Worm (Caenorhabditis elegans): Measurements from ENCODE around the gene tatn-1.

The tatn-1 gene

DNA sequence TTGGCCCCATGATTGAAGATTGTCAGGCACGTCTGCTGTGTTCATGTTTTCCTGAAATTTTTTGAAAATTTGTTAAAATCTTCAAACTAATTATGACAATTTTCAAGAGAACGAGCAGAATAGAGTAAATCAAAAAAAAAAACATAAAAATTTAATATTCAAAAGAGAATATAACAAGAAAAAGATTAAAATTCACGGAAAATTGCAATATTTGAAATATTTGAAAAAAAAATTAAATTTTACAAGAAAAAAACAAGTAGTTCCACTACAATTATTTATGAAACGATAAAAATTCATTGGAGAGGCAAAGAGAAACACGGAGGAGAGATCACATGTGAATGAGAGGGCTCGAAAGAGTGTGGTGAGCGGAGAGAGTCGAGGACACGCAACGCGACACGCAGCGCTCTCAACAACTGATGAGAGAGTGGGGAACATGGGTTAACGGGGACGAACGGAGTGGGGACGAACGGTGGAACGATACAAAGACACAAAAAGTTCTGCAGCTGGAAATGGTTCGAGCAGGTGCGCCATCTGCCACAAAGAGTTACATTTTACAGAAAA, 33.8 kb downstream of the tatn-1 start, which contains the start of gene mbk-1 (continued):
- TF ChIP-seq swsn-7 (tag; optimal IDR thresholded peaks at IDR 0.05) = peak; percentile 76
- TF ChIP-seq rnt-1 (tag; optimal IDR thresholded peaks at IDR 0.05) = no peak
- TF ChIP-seq nhr-28 (tag; optimal IDR thresholded peaks at IDR 0.05) = no peak
- no peak for TF ChIP-seq efl-3 (GFP tag; optimal IDR thresholded peaks at IDR 0.05)
- peak; percentile 47 for TF ChIP-seq nhr-19 (GFP tag; conservative IDR thresholded peaks at IDR 0.05)
- TF ChIP-seq lin-13 (GFP tag; optimal IDR thresholded peaks at IDR 0.05) = no peak
- no peak for TF ChIP-seq ceh-63 (GFP tag; optimal IDR thresholded peaks at IDR 0.05)
- no peak for TF ChIP-seq nhr-11 (tag; optimal IDR thresholded peaks at IDR 0.05)
- peak in 1 of 2 experiments; percentile 7 for TF ChIP-seq egl-27 (tag; optimal IDR thresholded peaks at IDR 0.05)
- peak in 2 of 6 experiments; percentile 5 to 13 for TF ChIP-seq elt-3 (tag; optimal IDR thresholded peaks at IDR 0.05)
- peak; percentile 51 for TF ChIP-seq dsc-1 (tag; optimal IDR thresholded peaks at IDR 0.05)
- no peak for TF ChIP-seq alr-1 (tag; optimal IDR thresholded peaks at IDR 0.05; ENCODE audit: borderline replicate concordance)
- no peak for TF ChIP-seq ets-5 (GFP tag; IDR thresholded peaks at IDR 0.05)
- TF ChIP-seq lsy-2 (tag; optimal IDR thresholded peaks at IDR 0.05) = peak; percentile 48 to 76
- TF ChIP-seq nhr-20 (tag; optimal IDR thresholded peaks at IDR 0.05) = peak; percentile 83
- TF ChIP-seq fkh-8 (tag; optimal IDR thresholded peaks at IDR 0.05) = peak; percentile 40
- no peak for TF ChIP-seq C34B4.2 (tag; optimal IDR thresholded peaks at IDR 0.05)
- no peak for TF ChIP-seq mef-2 (tag; optimal IDR thresholded peaks at IDR 0.05)

DNA sequence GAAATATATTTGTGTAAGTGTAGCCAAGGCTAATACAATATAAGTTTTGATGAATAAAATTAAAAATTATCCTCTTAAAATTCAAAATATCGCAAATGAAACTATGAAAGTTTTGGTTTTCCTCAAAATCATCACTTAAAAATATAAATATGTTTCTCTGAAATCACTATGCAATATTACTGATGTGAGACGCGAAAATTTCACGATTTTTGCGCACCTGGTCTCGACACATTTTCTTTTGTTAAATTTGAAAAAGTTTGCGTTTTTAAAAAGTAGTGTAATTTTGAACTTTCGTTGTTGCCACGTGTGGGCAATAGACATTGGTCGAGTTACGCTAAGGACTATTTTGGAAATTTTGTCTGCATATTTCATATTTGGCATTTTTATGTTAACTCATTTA, 38.0 kb downstream of the tatn-1 start:
- TF ChIP-seq mep-1 (tag; optimal IDR thresholded peaks at IDR 0.05) = no peak

DNA sequence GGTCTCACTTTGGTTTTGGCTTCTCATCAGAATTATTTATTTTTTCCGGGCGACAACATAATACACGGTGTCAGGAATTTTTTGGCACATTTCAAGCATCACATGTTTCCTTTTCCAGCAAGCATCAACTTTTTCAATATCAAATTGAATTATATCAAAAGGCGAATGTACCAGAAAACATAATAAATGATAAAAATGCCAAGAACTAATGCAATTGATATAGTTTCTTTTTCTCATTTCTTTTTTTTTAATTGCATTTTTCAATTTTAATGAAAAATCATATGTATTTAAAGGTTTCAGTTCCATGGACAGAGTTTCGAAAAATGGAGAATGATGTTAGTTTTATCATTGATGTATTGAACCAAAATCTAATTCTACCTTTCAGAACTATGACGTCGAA, 40.7 kb downstream of the tatn-1 start, which contains the start of gene dpf-2:
dpf-2 (plus strand) TSS at position 301 of the 400 bp plus-strand sequence.
- TF ChIP-seq snu-23 (GFP tag; optimal IDR thresholded peaks at IDR 0.05) (no peak), egl-13 (tag; optimal IDR thresholded peaks at IDR 0.05) (peak; percentile 13)

DNA sequence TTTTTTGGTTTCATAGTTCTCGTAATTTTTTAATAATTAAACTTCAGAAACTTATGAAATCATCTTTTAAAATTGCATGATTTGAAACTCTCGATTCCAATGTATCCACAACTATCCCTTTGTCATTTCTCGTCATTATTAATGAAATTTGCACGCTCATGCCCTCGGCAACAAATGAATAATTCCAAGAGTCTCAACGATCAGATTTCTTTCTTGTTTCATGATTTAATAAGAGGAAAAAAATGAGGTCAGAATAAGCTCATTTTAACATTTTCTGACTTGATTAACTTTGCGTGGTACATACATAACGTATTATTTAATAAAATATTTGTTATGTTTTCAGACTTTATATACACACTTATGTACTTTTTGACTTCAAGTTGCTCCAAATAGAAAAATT, 47.5 kb downstream of the tatn-1 start:
- TF ChIP-seq elt-3 (tag; optimal IDR thresholded peaks at IDR 0.05) (no peak), nhr-71 (tag; optimal IDR thresholded peaks at IDR 0.05) (peak; percentile 43), snu-23 (GFP tag; optimal IDR thresholded peaks at IDR 0.05) (no peak), lin-14 (GFP tag; optimal IDR thresholded peaks at IDR 0.05) (peak; percentile 39), unc-86 (tag; optimal IDR thresholded peaks at IDR 0.05) (peak; percentile 73), nhr-76 (tag; optimal IDR thresholded peaks at IDR 0.05) (no peak), nhr-84 (tag; optimal IDR thresholded peaks at IDR 0.05) (no peak), C34B4.2 (tag; optimal IDR thresholded peaks at IDR 0.05) (no peak), fkh-8 (tag; optimal IDR thresholded peaks at IDR 0.05) (peak; percentile 45), swsn-7 (tag; optimal IDR thresholded peaks at IDR 0.05) (peak; percentile 1), ceh-90 (tag; optimal IDR thresholded peaks at IDR 0.05) (no peak), unc-98 (GFP tag; IDR thresholded peaks at IDR 0.05) (no peak), nhr-47 (tag; optimal IDR thresholded peaks at IDR 0.05) (peak; percentile 42), Y116A8C.19 (tag; optimal IDR thresholded peaks at IDR 0.05; ENCODE audit: borderline replicate concordance) (no peak)

ce11 chrX:14841030-14841429, 50.2 kb downstream of the tatn-1 start:
- TF ChIP-seq zip-4 (GFP tag; optimal IDR thresholded peaks at IDR 0.05) = no peak
- TF ChIP-seq lin-14 (GFP tag; optimal IDR thresholded peaks at IDR 0.05) = peak; percentile 99
- TF ChIP-seq sup-37 (GFP tag; optimal IDR thresholded peaks at IDR 0.05) = peak; percentile 38
- peak; percentile 77 to 94 for TF ChIP-seq efl-1 (optimal IDR thresholded peaks at IDR 0.05)
- peak; percentile 67 to 96 for TF ChIP-seq efl-1 (GFP tag; optimal IDR thresholded peaks at IDR 0.05 in 1 of 2)
- peak; percentile 91 for TF ChIP-seq unc-86 (tag; optimal IDR thresholded peaks at IDR 0.05)
- no peak for TF ChIP-seq sptf-1 (tag; optimal IDR thresholded peaks at IDR 0.05)
- no peak for TF ChIP-seq ets-5 (GFP tag; IDR thresholded peaks at IDR 0.05)
- no peak for TF ChIP-seq nhr-12 (tag; optimal IDR thresholded peaks at IDR 0.05)
- no peak for TF ChIP-seq ceh-90 (tag; optimal IDR thresholded peaks at IDR 0.05)
- peak; percentile 69 for TF ChIP-seq pax-3 (tag; optimal IDR thresholded peaks at IDR 0.05)
- peak; percentile 73 for TF ChIP-seq isw-1 (GFP tag; IDR thresholded peaks at IDR 0.05)
- TF ChIP-seq mef-2 (tag; optimal IDR thresholded peaks at IDR 0.05) = peak; percentile 66
- no peak for TF ChIP-seq grh-1 (GFP tag; IDR thresholded peaks at IDR 0.05)
- TF ChIP-seq nhr-85 (tag) = peak; percentile 86
- TF ChIP-seq snu-23 (GFP tag; optimal IDR thresholded peaks at IDR 0.05) = peak; percentile 96
- TF ChIP-seq lin-39 (tag; optimal IDR thresholded peaks at IDR 0.05) = peak; percentile 15
- TF ChIP-seq tlp-1 (tag; optimal IDR thresholded peaks at IDR 0.05) = no peak
- no peak for TF ChIP-seq nhr-28 (tag; optimal IDR thresholded peaks at IDR 0.05)
- TF ChIP-seq ces-1 (GFP tag; optimal IDR thresholded peaks at IDR 0.05) = no peak
- TF ChIP-seq unc-98 (GFP tag; IDR thresholded peaks at IDR 0.05) = no peak
- TF ChIP-seq vab-15 (tag; optimal IDR thresholded peaks at IDR 0.05) = no peak
- peak; percentile 71 for TF ChIP-seq nhr-237 (tag; optimal IDR thresholded peaks at IDR 0.05)

All from whole organism, L1 larva.